Worm (Caenorhabditis elegans) whole organism, L2 larva: ENCODE data around the gene lron-7.

Experiments used
- C34F6.9 ChIP-seq: fragments of 150-350 bp; optimal IDR thresholded peaks from 2 replicates; lab custom pipeline; 2014; ENCODE audit warnings: missing biosample characterization, missing genetic modification characterization
- F13H6.1 ChIP-seq: sonication (generic microtip); optimal IDR thresholded peaks from 2 replicates; lab custom pipeline; 2016; ENCODE audit warnings: missing genetic modification characterization, missing compliant biosample characterization
- Y55F3AM.14 ChIP-seq: fragments of 200-800 bp; sonication (Bioruptor generic); optimal IDR thresholded peaks from 2 replicates; lab custom pipeline; 2018; ENCODE audit warnings: mild to moderate bottlenecking, missing genetic modification characterization, missing compliant biosample characterization
- ZK546.5 ChIP-seq: sonication (generic microtip); optimal IDR thresholded peaks from 2 replicates; lab custom pipeline; 2017; ENCODE audit warnings: missing biosample characterization, missing genetic modification characterization
- aly-2 ChIP-seq: fragments of 150-350 bp; optimal IDR thresholded peaks from 2 replicates; lab custom pipeline; 2014; ENCODE audit warnings: missing biosample characterization, missing genetic modification characterization
- ama-1 ChIP-seq: fragments of 150-350 bp; optimal IDR thresholded peaks from 2 replicates; lab custom pipeline; 2018; ENCODE audit warnings: inconsistent platforms
- ceh-16 ChIP-seq: fragments of 150-350 bp; optimal IDR thresholded peaks from 2 replicates; lab custom pipeline; 2014; ENCODE audit warnings: missing biosample characterization, missing genetic modification characterization
- crh-2 ChIP-seq: sonication (generic microtip); optimal IDR thresholded peaks from 2 replicates; lab custom pipeline; 2017; ENCODE audit warnings: missing biosample characterization, missing genetic modification characterization
- dmd-4 ChIP-seq: sonication (generic microtip); optimal IDR thresholded peaks from 2 replicates; lab custom pipeline; 2017; ENCODE audit warnings: missing biosample characterization, missing genetic modification characterization
- elt-3 ChIP-seq: sonication (generic microtip); optimal IDR thresholded peaks from 2 replicates; lab custom pipeline; 2017; ENCODE audit warnings: missing biosample characterization, missing genetic modification characterization
- fos-1 ChIP-seq: fragments of 150-350 bp; optimal IDR thresholded peaks from 2 replicates; lab custom pipeline; 2014; ENCODE audit warnings: missing biosample characterization, missing genetic modification characterization
- gmeb-1 ChIP-seq: fragments of 150-350 bp; optimal IDR thresholded peaks from 2 replicates; lab custom pipeline; 2014; ENCODE audit warnings: missing biosample characterization, missing genetic modification characterization
- lin-11 ChIP-seq: fragments of 150-350 bp; sonication (generic microtip); optimal IDR thresholded peaks from 2 replicates; lab custom pipeline; 2014; ENCODE audit warnings: missing biosample characterization, missing genetic modification characterization, inconsistent platforms, mixed read lengths
- lin-13 ChIP-seq: fragments of 150-350 bp; optimal IDR thresholded peaks from 2 replicates; lab custom pipeline; 2014; ENCODE audit warnings: missing biosample characterization, missing genetic modification reagents, missing genetic modification characterization
- lin-39 ChIP-seq: fragments of 150-350 bp; optimal IDR thresholded peaks from 2 replicates; lab custom pipeline; 2014; ENCODE audit warnings: missing biosample characterization, missing genetic modification reagents, missing genetic modification characterization
- lsy-2 ChIP-seq, 2 experiments: fragments of 150-350 bp in 1 of 2; sonication (generic microtip) in 1 of 2; optimal IDR thresholded peaks; 2 replicates each; lab custom pipeline; 2014 to 2017; ENCODE audit warnings: missing biosample characterization in 2 of 2, missing genetic modification characterization in 2 of 2
- mbf-1 ChIP-seq: sonication (generic microtip); optimal IDR thresholded peaks from 2 replicates; lab custom pipeline; 2017; ENCODE audit warnings: missing biosample characterization, missing genetic modification characterization
- nhr-10 ChIP-seq: sonication (generic microtip); optimal IDR thresholded peaks from 2 replicates; lab custom pipeline; 2017; ENCODE audit warnings: missing biosample characterization, missing genetic modification characterization
- nhr-11 ChIP-seq: fragments of 150-350 bp; optimal IDR thresholded peaks from 2 replicates; lab custom pipeline; 2014; ENCODE audit warnings: missing biosample characterization, missing genetic modification characterization
- nhr-12 ChIP-seq: fragments of 150-350 bp; optimal IDR thresholded peaks from 2 replicates; lab custom pipeline; 2014; ENCODE audit warnings: missing biosample characterization, missing genetic modification characterization
- nhr-129 ChIP-seq: fragments of 150-350 bp; optimal IDR thresholded peaks from 2 replicates; lab custom pipeline; 2014; ENCODE audit warnings: missing biosample characterization, missing genetic modification characterization
- nhr-21 ChIP-seq: fragments of 150-350 bp; optimal IDR thresholded peaks from 2 replicates; lab custom pipeline; 2014; ENCODE audit warnings: missing biosample characterization, missing genetic modification characterization
- nhr-23 ChIP-seq: fragments of 150-350 bp; optimal IDR thresholded peaks from 2 replicates; lab custom pipeline; 2014; ENCODE audit warnings: missing biosample characterization, missing genetic modification reagents, missing genetic modification characterization
- nhr-237 ChIP-seq: fragments of 150-350 bp; optimal IDR thresholded peaks from 2 replicates; lab custom pipeline; 2014; ENCODE audit warnings: missing biosample characterization, missing genetic modification characterization
- nhr-6 ChIP-seq: fragments of 150-350 bp; optimal IDR thresholded peaks from 2 replicates; lab custom pipeline; 2014; ENCODE audit warnings: missing biosample characterization, missing genetic modification characterization
- nhr-77 ChIP-seq: fragments of 150-350 bp; optimal IDR thresholded peaks from 2 replicates; lab custom pipeline; 2014; ENCODE audit warnings: missing biosample characterization, missing genetic modification characterization
- peb-1 ChIP-seq: fragments of 150-350 bp; optimal IDR thresholded peaks from 2 replicates; lab custom pipeline; 2014; ENCODE audit warnings: missing biosample characterization, missing genetic modification characterization
- sem-4 ChIP-seq: fragments of 150-350 bp; optimal IDR thresholded peaks from 2 replicates; lab custom pipeline; 2014; ENCODE audit warnings: missing biosample characterization, missing genetic modification reagents, missing genetic modification characterization
- sma-9 ChIP-seq, 2 experiments: fragments of 150-350 bp in 1 of 2; sonication (generic microtip) in 1 of 2; optimal IDR thresholded peaks; 2 replicates each; lab custom pipeline; 2014 to 2016; ENCODE audit warnings: missing genetic modification characterization in 2 of 2, mild to moderate bottlenecking in 1 of 2, missing biosample characterization in 1 of 2, missing compliant biosample characterization in 1 of 2, missing genetic modification reagents in 1 of 2, moderate library complexity in 1 of 2
- snpc-4 ChIP-seq: fragments of 150-350 bp; optimal IDR thresholded peaks from 2 replicates; lab custom pipeline; 2014; ENCODE audit warnings: missing biosample characterization, missing genetic modification characterization
- unc-39 ChIP-seq: fragments of 150-350 bp; optimal IDR thresholded peaks from 2 replicates; lab custom pipeline; 2014; ENCODE audit warnings: missing biosample characterization, missing genetic modification characterization
- unc-55 ChIP-seq: fragments of 150-350 bp; sonication (generic microtip); optimal IDR thresholded peaks from 3 replicates; lab custom pipeline; 2014; ENCODE audit warnings: missing biosample characterization, missing genetic modification reagents, missing genetic modification characterization
- unc-62 ChIP-seq: fragments of 150-350 bp; optimal IDR thresholded peaks from 2 replicates; lab custom pipeline; 2014; ENCODE audit warnings: missing biosample characterization, missing genetic modification reagents, missing genetic modification characterization
- ztf-1 ChIP-seq: fragments of 200-800 bp; sonication (Bioruptor generic); conservative IDR thresholded peaks from 2 replicates; pipeline ENCODE4 v1.3.6; 2022; ENCODE audit warnings: missing genetic modification characterization, missing compliant biosample characterization
- ztf-4 ChIP-seq: fragments of 150-350 bp; optimal IDR thresholded peaks from 2 replicates; lab custom pipeline; 2014; ENCODE audit warnings: missing biosample characterization, missing genetic modification characterization

Gene lron-7

ce11 chrX:7284724-7285184 is 7.2 kb upstream of the lron-7 start (continued):
- TF ChIP-seq F13H6.1 (tag; lab: Kevin White, UChicago) (peak; percentile 83), sem-4 (peak; percentile 32), lin-39 (tag; lab: Kevin White, UChicago) (no peak), gmeb-1 (tag; lab: Kevin White, UChicago) (no peak), dmd-4 (tag; lab: Kevin White, UChicago) (no peak), nhr-10 (tag; lab: Kevin White, UChicago) (no peak), unc-39 (tag; lab: Kevin White, UChicago) (peak; percentile 82), unc-55 (GFP tag; lab: Kevin White, UChicago) (peak; percentile 85), ztf-4 (tag; lab: Kevin White, UChicago) (no peak), elt-3 (tag; lab: Kevin White, UChicago) (no peak), ztf-1 (GFP tag; lab: Robert Waterston, UW) (no peak), unc-62 (no peak), nhr-12 (tag; lab: Kevin White, UChicago) (no peak), fos-1 (tag; lab: Kevin White, UChicago) (no peak), C34F6.9 (tag; lab: Kevin White, UChicago) (peak; percentile 65), peb-1 (tag; lab: Kevin White, UChicago) (no peak), nhr-237 (no peak), Y55F3AM.14 (GFP tag; lab: Kevin White, UChicago) (peak; percentile 49), nhr-23 (tag; lab: Kevin White, UChicago) (no peak)

ce11 chrX:7289565-7289964 is 2.4 kb upstream of the lron-7 start:
- TF ChIP-seq nhr-21 (tag; lab: Kevin White, UChicago): no peak

ce11 chrX:7290859-7291628 is 888 bp upstream of the lron-7 start:
- TF ChIP-seq ama-1 (no peak), F13H6.1 (tag; lab: Kevin White, UChicago) (peak; percentile 7), unc-39 (tag; lab: Kevin White, UChicago) (no peak), nhr-129 (tag; lab: Kevin White, UChicago) (peak; percentile 11), lsy-2 (tag; optimal IDR thresholded peaks at IDR 0.05; lab: Kevin White, UChicago) (no peak), unc-55 (GFP tag; lab: Kevin White, UChicago) (no peak)

- TF ChIP-seq sma-9 (GFP tag; optimal IDR thresholded peaks at IDR 0.05; lab: Kevin White, UChicago): no peak
- no peak for TF ChIP-seq sma-9 (tag; optimal IDR thresholded peaks at IDR 0.05; lab: Kevin White, UChicago)
- TF ChIP-seq nhr-10 (tag; lab: Kevin White, UChicago): no peak
- TF ChIP-seq ZK546.5 (tag; lab: Kevin White, UChicago): no peak
- no peak for TF ChIP-seq gmeb-1 (tag; lab: Kevin White, UChicago)
- no peak for TF ChIP-seq nhr-21 (tag; lab: Kevin White, UChicago)
- no peak for TF ChIP-seq ceh-16 (tag; lab: Kevin White, UChicago)
- TF ChIP-seq nhr-237: no peak
- TF ChIP-seq mbf-1: no peak
- no peak for TF ChIP-seq Y55F3AM.14 (GFP tag; lab: Kevin White, UChicago)
- TF ChIP-seq unc-55 (GFP tag; lab: Kevin White, UChicago): no peak
- TF ChIP-seq ztf-1 (GFP tag; lab: Robert Waterston, UW): no peak
- no peak for TF ChIP-seq nhr-11 (tag; lab: Kevin White, UChicago)
- no peak for TF ChIP-seq nhr-23 (tag; lab: Kevin White, UChicago)
- TF ChIP-seq crh-2 (tag; lab: Kevin White, UChicago): no peak
- TF ChIP-seq lin-13 (GFP tag; lab: Kevin White, UChicago): no peak
- TF ChIP-seq nhr-6 (tag; lab: Kevin White, UChicago): no peak
- TF ChIP-seq aly-2 (tag; lab: Kevin White, UChicago): no peak
- no peak for TF ChIP-seq snpc-4 (tag; lab: Kevin White, UChicago)
- no peak for TF ChIP-seq lin-11 (tag; lab: Kevin White, UChicago)
- TF ChIP-seq nhr-77 (tag; lab: Kevin White, UChicago): no peak
These were observed 4.4 kb downstream of the lron-7 start for ce11 chrX:7296310-7296709.
